Worm (Caenorhabditis elegans): Measurements from ENCODE around the gene C49F8.1.

DNA sequence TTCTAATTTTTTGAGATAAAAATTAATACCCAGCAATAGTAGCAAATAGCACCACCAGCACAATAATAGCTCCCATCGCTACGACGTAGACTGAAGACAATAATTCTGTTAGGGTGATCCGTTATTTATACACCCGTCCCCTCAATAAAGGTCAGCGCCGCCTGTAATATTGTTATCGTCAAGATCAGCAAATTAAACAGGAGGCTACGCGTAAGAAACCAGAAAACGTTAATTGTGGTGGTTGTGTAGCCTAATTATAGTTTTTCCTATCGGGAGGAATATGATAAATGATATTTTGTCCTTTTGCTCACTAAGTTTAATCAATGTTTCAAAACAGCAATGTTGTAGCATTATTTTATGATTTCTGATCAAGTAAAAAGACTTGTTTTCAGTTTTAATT lies 44.7 kb upstream of the C49F8.1 start, which contains the start of the genes cyp-13B1 and C29F7.1:
- no peak for TF ChIP-seq lin-32 (GFP tag; optimal IDR thresholded peaks at IDR 0.05)
- no peak for TF ChIP-seq unc-39 (tag; optimal IDR thresholded peaks at IDR 0.05)
- TF ChIP-seq ces-1 (GFP tag; optimal IDR thresholded peaks at IDR 0.05) = no peak
- TF ChIP-seq mep-1 (tag; optimal IDR thresholded peaks at IDR 0.05) = no peak
- TF ChIP-seq ztf-11 (tag; optimal IDR thresholded peaks at IDR 0.05) = no peak
- TF ChIP-seq lin-13 (tag; optimal IDR thresholded peaks at IDR 0.05) = no peak
- TF ChIP-seq bed-3 (GFP tag; optimal IDR thresholded peaks at IDR 0.05) = no peak
- no peak for TF ChIP-seq unc-62 (GFP tag; optimal IDR thresholded peaks at IDR 0.05)
- no peak for TF ChIP-seq snpc-4 (tag; optimal IDR thresholded peaks at IDR 0.05)
- no peak for TF ChIP-seq ceh-39 (tag; optimal IDR thresholded peaks at IDR 0.05)
- no peak for TF ChIP-seq nhr-28 (tag; optimal IDR thresholded peaks at IDR 0.05)
- no peak for TF ChIP-seq cnd-1 (tag; optimal IDR thresholded peaks at IDR 0.05)
- no peak for TF ChIP-seq drap-1 (GFP tag; optimal IDR thresholded peaks at IDR 0.05)
